Fruit fly (Drosophila melanogaster) whole organism, embryonic: Measurements from ENCODE around the gene trus.
A peak's percentile ranks its signal among the peaks of the same experiment; 100 is the strongest.

Source experiments
- Adf1 ChIP-seq: fragments of 200-800 bp; sonication (Bioruptor generic); IDR thresholded peaks from 2 replicates; pipeline ENCODE4 v1.3.6; 2022; ENCODE audit warnings: missing biosample characterization, missing genetic modification characterization
- CG1024 ChIP-seq: fragments of 200-800 bp; sonication (Bioruptor generic); IDR thresholded peaks from 2 replicates; pipeline ENCODE4 v1.3.6; 2022; ENCODE audit warnings: missing biosample characterization, missing genetic modification characterization
- CG10462 ChIP-seq: fragments of 200-800 bp; sonication (Bioruptor generic); optimal IDR thresholded peaks from 2 replicates; lab custom pipeline; 2016; ENCODE audit warnings: missing biosample characterization, missing genetic modification characterization
- CG12104 ChIP-seq: fragments of 200-800 bp; sonication (Bioruptor generic); optimal IDR thresholded peaks from 3 replicates; lab custom pipeline; 2016; ENCODE audit warnings: missing biosample characterization, missing genetic modification characterization
- CG13296 ChIP-seq: fragments of 200-800 bp; sonication (Bioruptor generic); optimal IDR thresholded peaks from 3 replicates; lab custom pipeline; 2018; ENCODE audit warnings: missing biosample characterization, mild to moderate bottlenecking, missing genetic modification characterization
- CG13624 ChIP-seq: fragments of 200-800 bp; sonication (Bioruptor generic); optimal IDR thresholded peaks from 2 replicates; lab custom pipeline; 2016; ENCODE audit warnings: missing biosample characterization, missing genetic modification characterization
- CG13775 ChIP-seq: fragments of 200-800 bp; sonication (Bioruptor generic); optimal IDR thresholded peaks from 3 replicates; lab custom pipeline; 2017; ENCODE audit warnings: missing biosample characterization, mild to moderate bottlenecking, missing genetic modification characterization
- CG15514 ChIP-seq: fragments of 200-800 bp; sonication (Bioruptor generic); optimal IDR thresholded peaks from 3 replicates; lab custom pipeline; 2017; ENCODE audit warnings: missing biosample characterization, missing genetic modification characterization, mild to moderate bottlenecking, moderate library complexity, missing genetic modification reagents
- CG17385 ChIP-seq: fragments of 200-800 bp; sonication (Bioruptor generic); optimal IDR thresholded peaks from 3 replicates; lab custom pipeline; 2018; ENCODE audit warnings: missing biosample characterization, mild to moderate bottlenecking, missing genetic modification characterization
- CG17829 ChIP-seq: fragments of 200-800 bp; optimal IDR thresholded peaks from 2 replicates; lab custom pipeline; 2019; ENCODE audit warnings: missing biosample characterization, mild to moderate bottlenecking, missing genetic modification characterization, moderate library complexity
- CG2116 ChIP-seq: fragments of 200-800 bp; sonication (Bioruptor generic); optimal IDR thresholded peaks from 3 replicates; lab custom pipeline; 2018; ENCODE audit warnings: missing biosample characterization, mild to moderate bottlenecking, missing genetic modification characterization
- CG2199 ChIP-seq: fragments of 200-800 bp; sonication (Bioruptor generic); IDR thresholded peaks from 3 replicates; pipeline ENCODE4 v1.3.6; 2022; ENCODE audit warnings: missing biosample characterization, missing genetic modification characterization
- CG31441 ChIP-seq: fragments of 200-800 bp; sonication (Bioruptor generic); IDR thresholded peaks from 2 replicates; pipeline ENCODE4 v1.3.6; 2022; ENCODE audit warnings: missing biosample characterization, missing genetic modification characterization
- CG3281 ChIP-seq: fragments of 200-800 bp; sonication (Bioruptor generic); optimal IDR thresholded peaks from 3 replicates; lab custom pipeline; 2017; ENCODE audit warnings: missing biosample characterization, mild to moderate bottlenecking, missing genetic modification characterization
- CG4328 ChIP-seq: fragments of 200-800 bp; sonication (Bioruptor generic); optimal IDR thresholded peaks from 3 replicates; lab custom pipeline; 2017; ENCODE audit warnings: missing biosample characterization, missing genetic modification reagents, missing genetic modification characterization
- CG6272 ChIP-seq: fragments of 200-800 bp; sonication (Bioruptor generic); IDR thresholded peaks from 2 replicates; pipeline ENCODE4 v1.3.6; 2022; ENCODE audit warnings: missing biosample characterization, missing genetic modification characterization
- CG6683 ChIP-seq: fragments of 200-800 bp; sonication (Bioruptor generic); optimal IDR thresholded peaks from 2 replicates; lab custom pipeline; 2017; ENCODE audit warnings: missing biosample characterization, mild to moderate bottlenecking, missing genetic modification characterization, missing genetic modification reagents
- CG6791 ChIP-seq: fragments of 200-800 bp; sonication (Bioruptor generic); IDR thresholded peaks from 3 replicates; pipeline ENCODE4 v1.3.6; 2022; ENCODE audit warnings: missing biosample characterization, missing genetic modification characterization; ENCODE audit not compliant: partially characterized antibody
- CG6813 ChIP-seq: fragments of 200-800 bp; sonication (Bioruptor generic); optimal IDR thresholded peaks from 2 replicates; lab custom pipeline; 2017; ENCODE audit warnings: missing biosample characterization, missing genetic modification characterization, mild to moderate bottlenecking, moderate library complexity, missing genetic modification reagents
- CG7271 ChIP-seq: fragments of 200-800 bp; sonication (Bioruptor generic); optimal IDR thresholded peaks from 2 replicates; lab custom pipeline; 2018; ENCODE audit warnings: missing biosample characterization, mild to moderate bottlenecking, missing genetic modification characterization, moderate library complexity
- CG8281 ChIP-seq: fragments of 200-800 bp; sonication (Bioruptor generic); optimal IDR thresholded peaks from 2 replicates; lab custom pipeline; 2018; ENCODE audit warnings: missing biosample characterization, mild to moderate bottlenecking, missing genetic modification characterization, moderate library complexity
- CG8290 ChIP-seq, 3 experiments: fragments of 200-800 bp; sonication (Bioruptor generic); optimal IDR thresholded peaks; 2 replicates each; lab custom pipeline; 2016 to 2019; ENCODE audit warnings: missing biosample characterization in 3 of 3, missing genetic modification characterization in 3 of 3, mild to moderate bottlenecking in 2 of 3, moderate library complexity in 1 of 3
- CG9817 ChIP-seq: fragments of 200-800 bp; sonication (Bioruptor generic); optimal IDR thresholded peaks from 2 replicates; lab custom pipeline; 2018; ENCODE audit warnings: missing biosample characterization, mild to moderate bottlenecking, missing genetic modification characterization, moderate library complexity
- CHES-1-like ChIP-seq: fragments of 200-800 bp; sonication (Bioruptor generic); optimal IDR thresholded peaks from 2 replicates; lab custom pipeline; 2016; ENCODE audit warnings: missing biosample characterization, missing genetic modification characterization
- CkIIα-i1 ChIP-seq: fragments of 200-800 bp; sonication (Bioruptor generic); IDR thresholded peaks from 2 replicates; pipeline ENCODE4 v1.3.6; 2022; ENCODE audit warnings: missing biosample characterization, missing genetic modification characterization
- E2f1 ChIP-seq: fragments of 200-800 bp; sonication (Bioruptor generic); IDR thresholded peaks from 2 replicates; pipeline ENCODE4 v1.3.6; 2022; ENCODE audit warnings: missing biosample characterization, missing genetic modification characterization
- ERR ChIP-seq: fragments of 200-800 bp; sonication (Bioruptor generic); optimal IDR thresholded peaks from 2 replicates; lab custom pipeline; 2016; ENCODE audit warnings: missing biosample characterization, missing genetic modification characterization
- GATAe ChIP-seq: fragments of 200-800 bp; sonication (Bioruptor generic); conservative IDR thresholded peaks from 2 replicates; pipeline ENCODE4 v1.3.6; 2022; ENCODE audit warnings: missing biosample characterization, missing genetic modification characterization
- Hmr ChIP-seq: fragments of 200-800 bp; sonication (Bioruptor generic); optimal IDR thresholded peaks from 3 replicates; lab custom pipeline; 2017; ENCODE audit warnings: mild to moderate bottlenecking, missing biosample characterization, missing genetic modification reagents, missing genetic modification characterization
- MBD-R2 ChIP-seq: fragments of 200-800 bp; sonication (Bioruptor generic); IDR thresholded peaks from 2 replicates; pipeline ENCODE4 v1.3.6; 2022; ENCODE audit warnings: missing biosample characterization, missing genetic modification characterization
- Ravus ChIP-seq: fragments of 200-800 bp; sonication (Bioruptor generic); IDR thresholded peaks from 2 replicates; pipeline ENCODE4 v1.3.6; 2022; ENCODE audit warnings: missing biosample characterization, missing genetic modification characterization
- Stat92E ChIP-seq, 3 experiments: fragments of >200 bp in 2 of 3; fragments of 200-800 bp in 1 of 3; sonication (Bioruptor generic) in 1 of 3; optimal IDR thresholded peaks; 2 replicates each; lab custom pipeline; 2017 to 2019; ENCODE audit warnings: missing biosample characterization in 3 of 3, missing genetic modification characterization in 3 of 3, mild to moderate bottlenecking in 1 of 3, moderate library complexity in 1 of 3
- TFAM ChIP-seq: fragments of 200-800 bp; sonication (Bioruptor generic); optimal IDR thresholded peaks from 2 replicates; lab custom pipeline; 2017; ENCODE audit warnings: missing biosample characterization, missing genetic modification characterization, inconsistent platforms
- ato ChIP-seq: fragments of 200-800 bp; sonication (Bioruptor generic); IDR thresholded peaks from 2 replicates; pipeline ENCODE4 v1.3.6; 2022; ENCODE audit warnings: missing biosample characterization, missing genetic modification characterization; ENCODE audit not compliant: partially characterized antibody
- caup ChIP-seq: fragments of 200-800 bp; sonication (Bioruptor generic); optimal IDR thresholded peaks from 3 replicates; lab custom pipeline; 2017; ENCODE audit warnings: missing biosample characterization, mild to moderate bottlenecking, missing genetic modification characterization, moderate library complexity; ENCODE audit not compliant: severe bottlenecking
- chm ChIP-seq: fragments of 200-800 bp; sonication (Bioruptor generic); IDR thresholded peaks from 2 replicates; pipeline ENCODE4 v1.3.6; 2022; ENCODE audit warnings: missing biosample characterization, missing genetic modification characterization
- dmrt11E ChIP-seq: fragments of 200-800 bp; sonication (Bioruptor generic); optimal IDR thresholded peaks from 3 replicates; lab custom pipeline; 2018; ENCODE audit warnings: missing biosample characterization, mild to moderate bottlenecking, missing genetic modification characterization, moderate library complexity
- dpn ChIP-seq, 2 experiments: fragments of 200-800 bp; sonication (Bioruptor generic); optimal IDR thresholded peaks; 3 replicates each; lab custom pipeline; 2016; ENCODE audit warnings: missing biosample characterization in 2 of 2, missing genetic modification characterization in 2 of 2
- esg ChIP-seq: fragments of 200-800 bp; sonication (Bioruptor generic); conservative IDR thresholded peaks from 2 replicates; pipeline ENCODE4 v1.3.6; 2022; ENCODE audit warnings: missing biosample characterization, missing genetic modification characterization
- gem ChIP-seq: fragments of 200-800 bp; sonication (Bioruptor generic); optimal IDR thresholded peaks from 2 replicates; lab custom pipeline; 2019; ENCODE audit warnings: missing biosample characterization, mild to moderate bottlenecking, missing genetic modification characterization, moderate library complexity
- ind ChIP-seq: fragments of 200-800 bp; sonication (Bioruptor generic); optimal IDR thresholded peaks from 3 replicates; lab custom pipeline; 2016; ENCODE audit warnings: missing biosample characterization, missing genetic modification characterization
- jigr1 ChIP-seq: fragments of 200-800 bp; sonication (Bioruptor generic); IDR thresholded peaks from 3 replicates; pipeline ENCODE4 v1.3.6; 2022; ENCODE audit warnings: missing biosample characterization, missing genetic modification characterization
- lola ChIP-seq, 3 experiments: fragments of >200 bp in 2 of 3; fragments of 200-800 bp in 1 of 3; sonication (Bioruptor generic) in 1 of 3; optimal IDR thresholded peaks; 2 replicates each; lab custom pipeline; 2017 to 2019; ENCODE audit warnings: missing biosample characterization in 3 of 3, missing genetic modification characterization in 3 of 3, mild to moderate bottlenecking in 1 of 3, moderate library complexity in 1 of 3
- nau ChIP-seq: fragments of 200-800 bp; sonication (Bioruptor generic); optimal IDR thresholded peaks from 3 replicates; lab custom pipeline; 2017; ENCODE audit warnings: missing biosample characterization, mild to moderate bottlenecking, missing genetic modification characterization, missing genetic modification reagents
- phol ChIP-seq: fragments of 200-800 bp; sonication (Bioruptor generic); optimal IDR thresholded peaks from 3 replicates; lab custom pipeline; 2018; ENCODE audit warnings: missing biosample characterization, mild to moderate bottlenecking, missing genetic modification characterization, moderate library complexity
- salm ChIP-seq: fragments of 200-800 bp; sonication (Bioruptor generic); optimal IDR thresholded peaks from 2 replicates; lab custom pipeline; 2018; ENCODE audit warnings: missing biosample characterization, mild to moderate bottlenecking, missing genetic modification characterization
- sisA ChIP-seq: fragments of 200-800 bp; sonication (Bioruptor generic); IDR thresholded peaks from 2 replicates; pipeline ENCODE4 v1.3.6; 2022; ENCODE audit warnings: missing biosample characterization, missing genetic modification characterization
- trem ChIP-seq: fragments of 200-800 bp; optimal IDR thresholded peaks from 3 replicates; lab custom pipeline; 2019; ENCODE audit warnings: missing biosample characterization, mild to moderate bottlenecking, missing genetic modification characterization, moderate library complexity
- z ChIP-seq: fragments of 200-800 bp; sonication (Bioruptor generic); IDR thresholded peaks from 3 replicates; pipeline ENCODE4 v1.3.6; 2022; ENCODE audit warnings: missing biosample characterization, missing genetic modification characterization

trus gene

dm6 chr3R:12448889-12449314 lies 7.5 kb upstream of the trus start, which contains the start of gene CG18549 (continued):
- TF ChIP-seq CG17385 (GFP tag; lab: Kevin White, UChicago) (peak; percentile 100), CG13296 (GFP tag; lab: Kevin White, UChicago) (peak; percentile 100), caup (peak; percentile 100), CG10462 (peak; percentile 99), gem (tag; lab: Kevin White, UChicago) (peak; percentile 100), z (peak; percentile 90), CG2116 (GFP tag; lab: Kevin White, UChicago) (peak; percentile 94), Hmr (GFP tag; lab: Kevin White, UChicago) (peak; percentile 100), CG17829 (tag; lab: Kevin White, UChicago) (peak; percentile 100), Adf1 (GFP tag; lab: Robert Waterston, UW) (peak; percentile 93), CG8281 (tag; lab: Kevin White, UChicago) (peak; percentile 97), CG12104 (GFP tag; lab: Kevin White, UChicago) (peak; percentile 100), CG7271 (peak; percentile 99), salm (tag; lab: Kevin White, UChicago) (peak; percentile 100), CG31441 (peak; percentile 99), CG8290 (GFP tag; optimal IDR thresholded peaks at IDR 0.05; lab: Kevin White, UChicago) (peak; percentile 99), CG8290 (tag; optimal IDR thresholded peaks at IDR 0.05; lab: Kevin White, UChicago) (peak; percentile 95 to 99), ERR (GFP tag; lab: Kevin White, UChicago) (peak; percentile 98), CG15514 (GFP tag; lab: Kevin White, UChicago) (peak; percentile 96), GATAe (peak; percentile 99), phol (peak; percentile 100), Ravus (GFP tag; lab: Robert Waterston, UW) (peak; percentile 99), CkIIα-i1 (GFP tag; lab: Robert Waterston, UW) (peak; percentile 98), dpn (GFP tag; optimal IDR thresholded peaks at IDR 0.05; lab: Kevin White, UChicago) (peak; percentile 99 to 100), lola (GFP tag; optimal IDR thresholded peaks at IDR 0.05; lab: Kevin White, UChicago) (peak in 1 of 3 experiments; percentile 100), esg (GFP tag; lab: Robert Waterston, UW) (peak; percentile 100), sisA (GFP tag; lab: Robert Waterston, UW) (peak; percentile 100), ind (GFP tag; lab: Kevin White, UChicago) (peak; percentile 99), chm (peak; percentile 100), trem (tag; lab: Kevin White, UChicago) (peak; percentile 98), MBD-R2 (GFP tag; lab: Robert Waterston, UW) (peak; percentile 100), CG6272 (GFP tag; lab: Robert Waterston, UW) (peak; percentile 99), nau (GFP tag; lab: Kevin White, UChicago) (peak; percentile 100), CG13624 (GFP tag; lab: Kevin White, UChicago) (peak; percentile 100), CG4328 (GFP tag; lab: Kevin White, UChicago) (peak; percentile 99), CG3281 (GFP tag; lab: Kevin White, UChicago) (peak; percentile 99), CG13775 (GFP tag; lab: Kevin White, UChicago) (peak; percentile 99), CG2199 (GFP tag; lab: Robert Waterston, UW) (peak; percentile 100), CG6683 (GFP tag; lab: Kevin White, UChicago) (peak; percentile 99), E2f1 (GFP tag; lab: Robert Waterston, UW) (peak; percentile 100), CG9817 (tag; lab: Kevin White, UChicago) (peak; percentile 100), CG6813 (GFP tag; lab: Kevin White, UChicago) (peak; percentile 99), jigr1 (GFP tag; lab: Robert Waterston, UW) (peak; percentile 99), CHES-1-like (GFP tag; lab: Kevin White, UChicago) (peak; percentile 99), TFAM (GFP tag; lab: Kevin White, UChicago) (peak; percentile 96), Stat92E (GFP tag; optimal IDR thresholded peaks at IDR 0.05; lab: Kevin White, UChicago) (peak in 1 of 3 experiments; percentile 100), CG1024 (GFP tag; lab: Robert Waterston, UW) (peak; percentile 98), CG6791 (peak; percentile 81), ato (GFP tag; lab: Robert Waterston, UW) (peak; percentile 71), dmrt11E (tag; lab: Kevin White, UChicago) (peak; percentile 100)
